Fruit fly (Drosophila melanogaster): ENCODE measurements around the gene Sol1.

The Sol1 gene

dm6 chr3R:12359837-12360236, 26.2 kb upstream of the Sol1 start, which contains the start of gene CG4115 (continued):
- TF ChIP-seq CG4854 (GFP tag; optimal IDR thresholded peaks at IDR 0.05) (no peak), CG2120 (GFP tag; optimal IDR thresholded peaks at IDR 0.05) (no peak), CG5180 (GFP tag; optimal IDR thresholded peaks at IDR 0.05) (no peak), CG3726 (GFP tag; IDR thresholded peaks at IDR 0.05) (no peak), ro (GFP tag; IDR thresholded peaks at IDR 0.05) (no peak), CG2875 (GFP tag; optimal IDR thresholded peaks at IDR 0.05) (no peak), stwl (tag; optimal IDR thresholded peaks at IDR 0.05) (no peak), gce (GFP tag; IDR thresholded peaks at IDR 0.05) (0 out of 3 replicates have a peak, but pooled peaks have one; percentile 15), Dip3 (GFP tag; optimal IDR thresholded peaks at IDR 0.05) (no peak), CG18262 (tag; optimal IDR thresholded peaks at IDR 0.05) (no peak), z (GFP tag; IDR thresholded peaks at IDR 0.05) (peak; percentile 80), Jarid2 (GFP tag; optimal IDR thresholded peaks at IDR 0.05) (peak; percentile 40), CG34224 (GFP tag; IDR thresholded peaks at IDR 0.05; ENCODE audit: partially characterized antibody) (no peak), bsh (GFP tag; optimal IDR thresholded peaks at IDR 0.05) (no peak), stc (GFP tag; IDR thresholded peaks at IDR 0.05) (0 out of 2 replicates have a peak, but pooled peaks have one; percentile 10), rib (GFP tag; IDR thresholded peaks at IDR 0.05) (0 out of 2 replicates have a peak, but pooled peaks have one; percentile 21), peb (GFP tag; IDR thresholded peaks at IDR 0.05) (no peak), Opbp (GFP tag; IDR thresholded peaks at IDR 0.05; ENCODE audit: partially characterized antibody) (0 out of 3 replicates have a peak, but pooled peaks have one; percentile 4), otp (GFP tag; IDR thresholded peaks at IDR 0.05) (no peak), sd (tag; optimal IDR thresholded peaks at IDR 0.05) (peak; percentile 80), Taf1 (GFP tag; IDR thresholded peaks at IDR 0.05) (no peak), CG10959 (GFP tag; IDR thresholded peaks at IDR 0.05) (no peak), inv (GFP tag; IDR thresholded peaks at IDR 0.05; ENCODE audit: partially characterized antibody) (no peak), CG12299 (tag; optimal IDR thresholded peaks at IDR 0.05) (no peak), Mrtf (GFP tag; IDR thresholded peaks at IDR 0.05) (no peak), Oaz (GFP tag; IDR thresholded peaks at IDR 0.05) (no peak), CG14050 (GFP tag; IDR thresholded peaks at IDR 0.05) (no peak), kni (GFP tag; optimal IDR thresholded peaks at IDR 0.05) (peak; percentile 23), caup (GFP tag; optimal IDR thresholded peaks at IDR 0.05; ENCODE audit: severe bottlenecking) (no peak), al (GFP tag; IDR thresholded peaks at IDR 0.05) (no peak), Mad (GFP tag; optimal IDR thresholded peaks at IDR 0.05) (no peak), pros (GFP tag; optimal IDR thresholded peaks at IDR 0.05) (no peak), CG43689 (GFP tag; IDR thresholded peaks at IDR 0.05) (no peak), CG4820 (GFP tag; optimal IDR thresholded peaks at IDR 0.05) (no peak), sqz (GFP tag; optimal IDR thresholded peaks at IDR 0.05) (peak; percentile 40), sug (tag; optimal IDR thresholded peaks at IDR 0.05) (no peak), ci (GFP tag; IDR thresholded peaks at IDR 0.05) (0 out of 3 replicates have a peak, but pooled peaks have one; percentile 49)

dm6 chr3R:12361962-12362497, 24.0 kb upstream of the Sol1 start:
- no peak for TF ChIP-seq grn (GFP tag; optimal IDR thresholded peaks at IDR 0.05)
- TF ChIP-seq CG42726 (GFP tag; IDR thresholded peaks at IDR 0.05; ENCODE audit: partially characterized antibody), result no peak
- TF ChIP-seq Blimp-1 (GFP tag; optimal IDR thresholded peaks at IDR 0.05), result peak; percentile 97
- TF ChIP-seq Awh (GFP tag; IDR thresholded peaks at IDR 0.05), result 0 out of 2 replicates have a peak, but pooled peaks have one; percentile 21
- peak; percentile 32 for TF ChIP-seq oc (tag; optimal IDR thresholded peaks at IDR 0.05)
- TF ChIP-seq kni (GFP tag; optimal IDR thresholded peaks at IDR 0.05), result peak; percentile 92
- TF ChIP-seq abd-A (tag; optimal IDR thresholded peaks at IDR 0.05), result peak; percentile 33
- TF ChIP-seq sqz (GFP tag; optimal IDR thresholded peaks at IDR 0.05), result peak; percentile 73
- TF ChIP-seq sd (tag; optimal IDR thresholded peaks at IDR 0.05), result peak; percentile 18
- TF ChIP-seq HLH54F (GFP tag; optimal IDR thresholded peaks at IDR 0.05), result no peak

Data from whole organism, embryonic.